Worm (Caenorhabditis elegans) whole organism, L1 larva: ENCODE results near the gene cyc-2.2.
A peak's percentile ranks its signal among the peaks of the same experiment; 100 is the strongest.

Experiments
- C16A3.4 ChIP-seq: fragments of 150-350 bp; optimal IDR thresholded peaks from 2 replicates; lab custom pipeline; 2014; ENCODE audit warnings: missing biosample characterization, missing genetic modification characterization
- F16B12.6 ChIP-seq: fragments of 150-350 bp; optimal IDR thresholded peaks from 2 replicates; lab custom pipeline; 2014; ENCODE audit warnings: missing biosample characterization, missing genetic modification characterization
- alr-1 ChIP-seq: fragments of 200-800 bp; sonication (Bioruptor generic); optimal IDR thresholded peaks from 2 replicates; lab custom pipeline; 2018; ENCODE audit warnings: borderline replicate concordance, mild to moderate bottlenecking, missing genetic modification characterization, missing compliant biosample characterization
- blmp-1 ChIP-seq: fragments of 150-350 bp; optimal IDR thresholded peaks from 2 replicates; lab custom pipeline; 2014; ENCODE audit warnings: missing biosample characterization, missing genetic modification characterization
- ceh-63 ChIP-seq: fragments of 200-800 bp; sonication (Bioruptor generic); optimal IDR thresholded peaks from 2 replicates; lab custom pipeline; 2018; ENCODE audit warnings: mild to moderate bottlenecking, missing genetic modification characterization, missing compliant biosample characterization
- ceh-90 ChIP-seq: sonication (generic microtip); optimal IDR thresholded peaks from 2 replicates; lab custom pipeline; 2016; ENCODE audit warnings: missing genetic modification characterization, missing compliant biosample characterization
- dpl-1 ChIP-seq, 3 experiments: fragments of 150-350 bp in 2 of 3; sonication (generic microtip) in 1 of 3; optimal IDR thresholded peaks; 2 replicates each; lab custom pipeline; 2014 to 2017; ENCODE audit warnings: missing biosample characterization in 3 of 3, missing genetic modification characterization in 3 of 3, missing genetic modification reagents in 3 of 3
- efl-1 ChIP-seq, 4 experiments: fragments of 150-350 bp; optimal IDR thresholded peaks in 3 of 4; peaks in 1 of 4; 1 replicate in 1 of 4; 2 replicates in 3 of 4; lab custom pipeline; 2014; ENCODE audit warnings: missing biosample characterization in 2 of 4, missing genetic modification characterization in 2 of 4, missing genetic modification reagents in 2 of 4
- elt-2 ChIP-seq: sonication (generic microtip); optimal IDR thresholded peaks from 2 replicates; lab custom pipeline; 2016; ENCODE audit warnings: missing genetic modification characterization, mild to moderate bottlenecking, inconsistent platforms, missing compliant biosample characterization, missing genetic modification reagents
- ets-5 ChIP-seq: fragments of 200-800 bp; sonication (Bioruptor generic); IDR thresholded peaks from 2 replicates; pipeline ENCODE4 v1.3.6; 2022; ENCODE audit warnings: missing genetic modification characterization, missing compliant biosample characterization
- fkh-4 ChIP-seq: sonication (generic microtip); optimal IDR thresholded peaks from 2 replicates; lab custom pipeline; 2016; ENCODE audit warnings: missing compliant biosample characterization, missing genetic modification characterization, borderline replicate concordance
- fos-1 ChIP-seq: fragments of 150-350 bp; optimal IDR thresholded peaks from 2 replicates; lab custom pipeline; 2014; ENCODE audit warnings: missing biosample characterization, missing genetic modification characterization
- hlh-4 ChIP-seq: sonication (generic microtip); optimal IDR thresholded peaks from 2 replicates; lab custom pipeline; 2016; ENCODE audit warnings: mild to moderate bottlenecking, missing genetic modification characterization, missing compliant biosample characterization
- irx-1 ChIP-seq: sonication (generic microtip); optimal IDR thresholded peaks from 2 replicates; lab custom pipeline; 2016; ENCODE audit warnings: missing genetic modification characterization, missing compliant biosample characterization
- lin-14 ChIP-seq: fragments of 200-800 bp; sonication (Bioruptor generic); optimal IDR thresholded peaks from 2 replicates; lab custom pipeline; 2018; ENCODE audit warnings: mild to moderate bottlenecking, missing genetic modification characterization, moderate library complexity, missing compliant biosample characterization
- lin-15B ChIP-seq: fragments of 150-350 bp; sonication (generic microtip); optimal IDR thresholded peaks from 3 replicates; lab custom pipeline; 2014; ENCODE audit warnings: missing biosample characterization, missing genetic modification characterization
- lin-35 ChIP-seq, 2 experiments: fragments of 150-350 bp; optimal IDR thresholded peaks; 2 replicates each; lab custom pipeline; 2014; ENCODE audit warnings: missing biosample characterization in 2 of 2, missing genetic modification characterization in 2 of 2, missing genetic modification reagents in 2 of 2
- lsy-2 ChIP-seq, 2 experiments: fragments of 150-350 bp; optimal IDR thresholded peaks; 2 replicates each; lab custom pipeline; 2014; ENCODE audit warnings: missing biosample characterization in 2 of 2, missing genetic modification characterization in 2 of 2
- mab-9 ChIP-seq: fragments of 200-800 bp; sonication (Bioruptor generic); IDR thresholded peaks from 2 replicates; pipeline ENCODE4 v1.3.6; 2022; ENCODE audit warnings: missing genetic modification reagents, missing genetic modification characterization, missing compliant biosample characterization
- mdl-1 ChIP-seq, 2 experiments: fragments of 150-350 bp; optimal IDR thresholded peaks; 2 replicates each; lab custom pipeline; 2014 to 2017; ENCODE audit warnings: missing biosample characterization in 2 of 2, missing genetic modification characterization in 2 of 2, inconsistent platforms in 1 of 2
- mef-2 ChIP-seq: fragments of 150-350 bp; optimal IDR thresholded peaks from 2 replicates; lab custom pipeline; 2014; ENCODE audit warnings: missing biosample characterization, missing genetic modification characterization
- mep-1 ChIP-seq: fragments of 150-350 bp; optimal IDR thresholded peaks from 2 replicates; lab custom pipeline; 2014; ENCODE audit warnings: missing biosample characterization, missing genetic modification characterization
- nhr-11 ChIP-seq: fragments of 150-350 bp; optimal IDR thresholded peaks from 2 replicates; lab custom pipeline; 2014; ENCODE audit warnings: missing biosample characterization, missing genetic modification characterization
- nhr-19 ChIP-seq: fragments of 200-800 bp; sonication (Bioruptor generic); conservative IDR thresholded peaks from 2 replicates; pipeline ENCODE4 v1.3.6; 2022; ENCODE audit warnings: missing genetic modification characterization, missing compliant biosample characterization
- nhr-20 ChIP-seq: sonication (generic microtip); optimal IDR thresholded peaks from 2 replicates; lab custom pipeline; 2016; ENCODE audit warnings: mild to moderate bottlenecking, missing genetic modification characterization, missing compliant biosample characterization
- nhr-28 ChIP-seq: fragments of 150-350 bp; optimal IDR thresholded peaks from 2 replicates; lab custom pipeline; 2014; ENCODE audit warnings: missing biosample characterization, missing genetic modification characterization
- nhr-71 ChIP-seq: sonication (generic microtip); optimal IDR thresholded peaks from 2 replicates; lab custom pipeline; 2016; ENCODE audit warnings: mild to moderate bottlenecking, missing genetic modification characterization, moderate library complexity, missing compliant biosample characterization
- nhr-76 ChIP-seq: sonication (generic microtip); optimal IDR thresholded peaks from 2 replicates; lab custom pipeline; 2017; ENCODE audit warnings: missing biosample characterization, missing genetic modification characterization
- nhr-85 ChIP-seq: sonication (generic microtip); peaks from one replicate; lab custom pipeline; 2016; ENCODE audit warnings: missing genetic modification characterization, inconsistent platforms, missing compliant biosample characterization
- nhr-90 ChIP-seq: sonication (generic microtip); optimal IDR thresholded peaks from 2 replicates; lab custom pipeline; 2016; ENCODE audit warnings: mild to moderate bottlenecking, missing genetic modification characterization, missing compliant biosample characterization; ENCODE audit not compliant: poor library complexity
- pag-3 ChIP-seq: sonication (generic microtip); optimal IDR thresholded peaks from 2 replicates; lab custom pipeline; 2017; ENCODE audit warnings: missing genetic modification characterization, mild to moderate bottlenecking, missing compliant biosample characterization, antibody characterized with exemption, borderline replicate concordance; ENCODE audit not compliant: insufficient read depth
- rnt-1 ChIP-seq: sonication (generic microtip); optimal IDR thresholded peaks from 2 replicates; lab custom pipeline; 2016; ENCODE audit warnings: mild to moderate bottlenecking, missing genetic modification characterization, moderate library complexity, missing compliant biosample characterization
- snu-23 ChIP-seq: sonication (generic microtip); optimal IDR thresholded peaks from 2 replicates; lab custom pipeline; 2016; ENCODE audit warnings: missing genetic modification characterization, missing compliant biosample characterization
- sptf-1 ChIP-seq: fragments of 150-350 bp; optimal IDR thresholded peaks from 2 replicates; lab custom pipeline; 2014; ENCODE audit warnings: missing biosample characterization, missing genetic modification characterization
- sup-37 ChIP-seq: fragments of 200-800 bp; sonication (Bioruptor generic); optimal IDR thresholded peaks from 2 replicates; lab custom pipeline; 2018; ENCODE audit warnings: mild to moderate bottlenecking, missing genetic modification characterization, missing compliant biosample characterization
- swsn-7 ChIP-seq: sonication (generic microtip); optimal IDR thresholded peaks from 2 replicates; lab custom pipeline; 2016; ENCODE audit warnings: missing genetic modification characterization, missing compliant biosample characterization
- unc-98 ChIP-seq: fragments of 200-800 bp; sonication (Bioruptor generic); IDR thresholded peaks from 2 replicates; pipeline ENCODE4 v1.3.6; 2022; ENCODE audit warnings: missing genetic modification characterization, missing compliant biosample characterization
- xbp-1 ChIP-seq: sonication (generic microtip); optimal IDR thresholded peaks from 2 replicates; lab custom pipeline; 2016; ENCODE audit warnings: missing genetic modification characterization, missing compliant biosample characterization
- zip-4 ChIP-seq: fragments of 200-800 bp; sonication (Bioruptor generic); optimal IDR thresholded peaks from 2 replicates; lab custom pipeline; 2018; ENCODE audit warnings: mild to moderate bottlenecking, missing genetic modification characterization, moderate library complexity, missing compliant biosample characterization
- ztf-11 ChIP-seq, 2 experiments: sonication (generic microtip); optimal IDR thresholded peaks; 2 replicates each; lab custom pipeline; 2016 to 2017; ENCODE audit warnings: missing genetic modification characterization in 2 of 2, missing biosample characterization in 1 of 2, missing compliant biosample characterization in 1 of 2

Gene cyc-2.2

ce11 chrV:12635218-12635617, 23.2 kb upstream of the cyc-2.2 start (continued):
- TF ChIP-seq alr-1: no peak
- no peak for TF ChIP-seq rnt-1 (tag; lab: Kevin White, UChicago)
- TF ChIP-seq efl-1 (optimal IDR thresholded peaks at IDR 0.05; lab: Kevin White, UChicago): peak in 1 of 2 experiments; percentile 35
- peak; percentile 20 to 92 for TF ChIP-seq efl-1 (GFP tag; optimal IDR thresholded peaks at IDR 0.05 in 1 of 2; lab: Kevin White, UChicago)
- TF ChIP-seq nhr-90 (tag; lab: Kevin White, UChicago): peak; percentile 91
- TF ChIP-seq pag-3: no peak
- peak; percentile 90 for TF ChIP-seq lin-14 (GFP tag; lab: Kevin White, UChicago)
- no peak for TF ChIP-seq lin-15B (tag; lab: Kevin White, UChicago)
- peak; percentile 98 for TF ChIP-seq nhr-85 (tag; lab: Kevin White, UChicago)
- no peak for TF ChIP-seq ets-5 (GFP tag; lab: Robert Waterston, UW)
- peak in 1 of 2 experiments; percentile 91 for TF ChIP-seq mdl-1 (tag; optimal IDR thresholded peaks at IDR 0.05; lab: Kevin White, UChicago)
- no peak for TF ChIP-seq nhr-76 (tag; lab: Kevin White, UChicago)
- TF ChIP-seq sptf-1 (tag; lab: Kevin White, UChicago): no peak
- TF ChIP-seq mab-9 (GFP tag; lab: Robert Waterston, UW): no peak
- no peak for TF ChIP-seq fkh-4 (tag; lab: Kevin White, UChicago)
- no peak for TF ChIP-seq mef-2 (tag; lab: Kevin White, UChicago)
- no peak for TF ChIP-seq fos-1 (tag; lab: Kevin White, UChicago)
- peak; percentile 70 for TF ChIP-seq blmp-1 (tag; lab: Kevin White, UChicago)
- TF ChIP-seq F16B12.6 (tag; lab: Kevin White, UChicago): no peak
- TF ChIP-seq hlh-4 (tag; lab: Kevin White, UChicago): no peak
- no peak for TF ChIP-seq ztf-11 (tag; optimal IDR thresholded peaks at IDR 0.05; lab: Kevin White, UChicago)
- peak; percentile 66 to 69 for TF ChIP-seq lsy-2 (tag; optimal IDR thresholded peaks at IDR 0.05; lab: Kevin White, UChicago)
- no peak for TF ChIP-seq ceh-90
- TF ChIP-seq C16A3.4 (tag; lab: Kevin White, UChicago): peak; percentile 59
- TF ChIP-seq unc-98 (GFP tag; lab: Robert Waterston, UW): no peak
- peak; percentile 57 for TF ChIP-seq irx-1 (tag; lab: Kevin White, UChicago)
- no peak for TF ChIP-seq sup-37
- no peak for TF ChIP-seq nhr-11 (tag; lab: Kevin White, UChicago)
- TF ChIP-seq xbp-1: peak; percentile 26
- peak; percentile 31 to 51 (median 49) for TF ChIP-seq dpl-1 (GFP tag; optimal IDR thresholded peaks at IDR 0.05; lab: Kevin White, UChicago)
- TF ChIP-seq ceh-63: no peak

- TF ChIP-seq blmp-1 (tag; lab: Kevin White, UChicago) (no peak), nhr-19 (GFP tag; lab: Robert Waterston, UW) (peak; percentile 49), swsn-7 (no peak), nhr-76 (tag; lab: Kevin White, UChicago) (no peak), efl-1 (optimal IDR thresholded peaks at IDR 0.05; lab: Kevin White, UChicago) (no peak), efl-1 (GFP tag; optimal IDR thresholded peaks at IDR 0.05 in 1 of 2; lab: Kevin White, UChicago) (peak in 1 of 2 experiments; percentile 80), rnt-1 (tag; lab: Kevin White, UChicago) (peak; percentile 20), ceh-63 (no peak)
Measured at ce11 chrV:12634746-12635145, 22.7 kb upstream of the cyc-2.2 start.

ce11 chrV:12634050-12634449, 22.0 kb upstream of the cyc-2.2 start:
- peak in 1 of 2 experiments; percentile 22 for TF ChIP-seq lin-35 (GFP tag; optimal IDR thresholded peaks at IDR 0.05; lab: Kevin White, UChicago)
- TF ChIP-seq elt-2: peak; percentile 85
- no peak for TF ChIP-seq nhr-11 (tag; lab: Kevin White, UChicago)

ce11 chrV:12633046-12633445, 21.0 kb upstream of the cyc-2.2 start:
- TF ChIP-seq nhr-20 (tag; lab: Kevin White, UChicago) (no peak), hlh-4 (tag; lab: Kevin White, UChicago) (no peak), lin-15B (tag; lab: Kevin White, UChicago) (no peak), mdl-1 (tag; optimal IDR thresholded peaks at IDR 0.05; lab: Kevin White, UChicago) (no peak), dpl-1 (GFP tag; optimal IDR thresholded peaks at IDR 0.05; lab: Kevin White, UChicago) (no peak), lin-35 (GFP tag; optimal IDR thresholded peaks at IDR 0.05; lab: Kevin White, UChicago) (no peak), mab-9 (GFP tag; lab: Robert Waterston, UW) (no peak), sptf-1 (tag; lab: Kevin White, UChicago) (no peak), nhr-28 (tag; lab: Kevin White, UChicago) (no peak), snu-23 (GFP tag; lab: Kevin White, UChicago) (no peak), zip-4 (GFP tag; lab: Kevin White, UChicago) (no peak), blmp-1 (tag; lab: Kevin White, UChicago) (no peak), nhr-71 (no peak), mep-1 (tag; lab: Kevin White, UChicago) (no peak)
